Worm (Caenorhabditis elegans) whole organism, late embryonic: ENCODE data around the gene cutl-28.

Experiments
- C08G9.2 ChIP-seq: sonication (generic microtip); optimal IDR thresholded peaks from 2 replicates; lab custom pipeline; 2016; ENCODE audit warnings: mild to moderate bottlenecking, missing genetic modification characterization, moderate library complexity, missing compliant biosample characterization
- C38D4.7 ChIP-seq: fragments of 200-800 bp; sonication (Bioruptor generic); optimal IDR thresholded peaks from 2 replicates; lab custom pipeline; 2018; ENCODE audit warnings: mild to moderate bottlenecking, missing genetic modification characterization, moderate library complexity, missing compliant biosample characterization
- F13H6.1 ChIP-seq: sonication (generic microtip); optimal IDR thresholded peaks from 2 replicates; lab custom pipeline; 2016; ENCODE audit warnings: missing genetic modification characterization, missing compliant biosample characterization
- ceh-30 ChIP-seq: fragments of 150-350 bp; optimal IDR thresholded peaks from 2 replicates; lab custom pipeline; 2014; ENCODE audit warnings: missing biosample characterization, missing genetic modification characterization
- ceh-45 ChIP-seq: fragments of 200-800 bp; sonication (Bioruptor generic); IDR thresholded peaks from 2 replicates; pipeline ENCODE4 v1.3.6; 2022; ENCODE audit warnings: missing genetic modification reagents, missing genetic modification characterization, missing compliant biosample characterization
- ceh-48 ChIP-seq: sonication (generic microtip); optimal IDR thresholded peaks from 2 replicates; lab custom pipeline; 2016; ENCODE audit warnings: missing genetic modification characterization, inconsistent platforms, missing compliant biosample characterization
- ceh-6 ChIP-seq: fragments of 200-800 bp; sonication (Bioruptor generic); optimal IDR thresholded peaks from 2 replicates; lab custom pipeline; 2018; ENCODE audit warnings: mild to moderate bottlenecking, missing genetic modification characterization, missing compliant biosample characterization
- che-1 ChIP-seq: sonication (generic microtip); optimal IDR thresholded peaks from 2 replicates; lab custom pipeline; 2016; ENCODE audit warnings: mild to moderate bottlenecking, missing genetic modification characterization, missing compliant biosample characterization
- fkh-6 ChIP-seq: sonication (generic microtip); optimal IDR thresholded peaks from 2 replicates; lab custom pipeline; 2016; ENCODE audit warnings: missing genetic modification characterization, missing compliant biosample characterization
- pha-4 ChIP-seq: fragments of 150-350 bp; optimal IDR thresholded peaks from 2 replicates; lab custom pipeline; 2018; ENCODE audit warnings: missing biosample characterization, missing genetic modification reagents, missing genetic modification characterization
- pqm-1 ChIP-seq: sonication (generic microtip); optimal IDR thresholded peaks from 2 replicates; lab custom pipeline; 2016; ENCODE audit warnings: missing genetic modification characterization, missing compliant biosample characterization
- unc-55 ChIP-seq: sonication (generic microtip); optimal IDR thresholded peaks from 2 replicates; lab custom pipeline; 2017; ENCODE audit warnings: missing biosample characterization, missing genetic modification reagents, missing genetic modification characterization
- unc-86 ChIP-seq: sonication (generic microtip); optimal IDR thresholded peaks from 2 replicates; lab custom pipeline; 2016; ENCODE audit warnings: missing genetic modification characterization, missing compliant biosample characterization
- zip-5 ChIP-seq: sonication (generic microtip); optimal IDR thresholded peaks from 2 replicates; lab custom pipeline; 2016; ENCODE audit warnings: missing genetic modification characterization, missing compliant biosample characterization

cutl-28 gene

ce11 chrIV:728095-728494 is 43.8 kb downstream of the cutl-28 start, which contains the start of gene Y55F3C.9:
Gene Y55F3C.9 (minus strand): TSS chrIV:728195.
- TF ChIP-seq C08G9.2 (tag; lab: Kevin White, UChicago) (no peak), C38D4.7 (GFP tag; lab: Kevin White, UChicago) (no peak), ceh-45 (GFP tag; lab: Robert Waterston, UW) (no peak), pha-4 (tag; lab: Kevin White, UChicago) (no peak), ceh-30 (tag; lab: Kevin White, UChicago) (no peak), zip-5 (tag; lab: Kevin White, UChicago) (no peak), pqm-1 (tag; lab: Kevin White, UChicago) (no peak), F13H6.1 (tag; lab: Kevin White, UChicago) (no peak)

DNA sequence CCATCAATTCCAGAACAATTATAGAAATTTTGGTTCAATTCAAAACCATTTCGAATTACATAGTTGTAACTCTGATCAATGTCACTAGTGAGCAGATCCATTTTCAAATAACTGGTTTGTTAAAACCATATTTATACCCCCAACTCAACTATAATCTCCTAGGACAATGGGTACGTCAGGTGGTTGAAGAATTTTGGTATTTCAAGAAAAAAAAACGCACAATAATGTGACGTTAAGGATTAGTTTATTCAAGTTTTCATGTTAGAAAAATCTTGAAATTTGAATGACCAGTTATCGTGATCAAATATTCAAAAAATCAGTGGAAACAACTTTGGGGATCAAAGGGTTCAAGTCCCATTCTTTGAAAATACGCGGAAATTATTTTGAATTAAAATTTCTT is 46.6 kb downstream of the cutl-28 start, which contains the start of gene srt-24:
TSS of gene srt-24 (minus strand) at position 101 of the 400 bp plus-strand sequence.
- TF ChIP-seq fkh-6 (tag; lab: Kevin White, UChicago), result no peak
- no peak for TF ChIP-seq ceh-45 (GFP tag; lab: Robert Waterston, UW)
- TF ChIP-seq ceh-6 (GFP tag; lab: Kevin White, UChicago), result no peak
- TF ChIP-seq che-1 (tag; lab: Kevin White, UChicago), result no peak
- TF ChIP-seq ceh-48 (tag; lab: Kevin White, UChicago), result no peak

DNA sequence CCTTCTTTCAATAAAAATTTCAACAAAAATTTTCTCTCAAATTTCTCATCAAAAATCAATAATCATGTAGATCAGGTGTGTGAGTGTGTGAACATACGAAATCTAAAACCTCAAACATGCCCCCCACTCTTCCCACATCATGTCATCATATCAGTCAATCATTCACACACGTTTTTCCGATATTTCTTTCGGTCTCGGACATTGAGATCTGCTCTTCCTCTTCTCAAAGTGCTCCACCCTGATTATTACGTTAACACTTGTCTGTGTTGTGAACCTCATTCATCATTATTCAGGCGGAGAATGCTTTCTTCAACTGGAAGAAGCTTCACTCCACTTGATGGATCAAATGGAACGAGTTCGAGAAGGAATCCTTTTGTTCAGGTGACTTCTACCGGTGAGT is 52.1 kb downstream of the cutl-28 start, which contains the start of gene kvs-5:
TSS of gene kvs-5 (plus strand) at position 301 of the 400 bp plus-strand sequence.
- TF ChIP-seq unc-55 (GFP tag; lab: Kevin White, UChicago) (peak; percentile 47), unc-86 (tag; lab: Kevin White, UChicago) (no peak), C38D4.7 (GFP tag; lab: Kevin White, UChicago) (no peak)
